Worm (Caenorhabditis elegans) whole organism, late embryonic: ENCODE data around the gene dhs-5.

Source experiments
- K02D7.2 ChIP-seq: sonication (generic microtip); optimal IDR thresholded peaks from 2 replicates; lab custom pipeline; 2017; ENCODE audit warnings: mild to moderate bottlenecking, missing genetic modification characterization, missing compliant biosample characterization
- eyg-1 ChIP-seq: sonication (generic microtip); optimal IDR thresholded peaks from 2 replicates; lab custom pipeline; 2016; ENCODE audit warnings: missing genotype, missing genetic modification characterization, missing compliant biosample characterization
- lin-11 ChIP-seq: fragments of 200-800 bp; sonication (Bioruptor generic); optimal IDR thresholded peaks from 2 replicates; lab custom pipeline; 2018; ENCODE audit warnings: mild to moderate bottlenecking, missing genetic modification characterization, missing compliant biosample characterization
- zip-5 ChIP-seq: sonication (generic microtip); optimal IDR thresholded peaks from 2 replicates; lab custom pipeline; 2016; ENCODE audit warnings: missing genetic modification characterization, missing compliant biosample characterization

DNA sequence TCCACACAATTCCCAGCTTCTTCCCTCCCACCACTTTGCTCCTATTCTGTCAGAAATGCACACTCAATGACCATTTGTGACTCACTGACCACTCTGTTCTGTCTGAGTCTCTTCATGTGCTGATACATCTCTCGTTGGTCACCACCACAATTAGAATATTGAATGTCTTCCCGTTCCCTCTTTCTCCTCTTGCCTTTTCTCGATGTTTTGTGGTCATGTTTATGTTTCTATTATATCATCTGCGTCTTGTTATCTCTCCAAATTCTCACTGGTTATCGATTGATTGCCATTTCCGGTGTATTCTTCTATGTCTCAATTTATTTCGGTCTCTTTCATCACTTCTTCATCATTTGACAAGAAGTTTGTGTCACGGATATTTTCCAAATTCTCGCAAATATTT lies 7.3 kb downstream of the dhs-5 start:
- TF ChIP-seq lin-11 (tag; lab: Kevin White, UChicago) (no peak), eyg-1 (tag; lab: Kevin White, UChicago) (no peak), K02D7.2 (tag; lab: Kevin White, UChicago) (no peak), zip-5 (tag; lab: Kevin White, UChicago) (no peak)
